Fruit fly (Drosophila melanogaster): ENCODE data around the gene kst.

Gene kst

dm6 chr3L:3325925-3326903, 10.4 kb upstream of the kst start, which contains the start of gene Gtpx (continued):
- peak; percentile 33 for TF ChIP-seq CG34406 (GFP tag; optimal IDR thresholded peaks at IDR 0.05)
- TF ChIP-seq CG9139 (GFP tag; optimal IDR thresholded peaks at IDR 0.05) = peak; percentile 49
- peak; percentile 54 for TF ChIP-seq CG16779 (tag; optimal IDR thresholded peaks at IDR 0.05)
- TF ChIP-seq esn (GFP tag; optimal IDR thresholded peaks at IDR 0.05) = peak; percentile 62
- TF ChIP-seq Eip78C (GFP tag) = peak; percentile 66
- peak; percentile 98 for TF ChIP-seq vri (GFP tag; optimal IDR thresholded peaks at IDR 0.05)
- no peak for TF ChIP-seq dac (GFP tag; optimal IDR thresholded peaks at IDR 0.05)
- TF ChIP-seq CG31627 (GFP tag; optimal IDR thresholded peaks at IDR 0.05) = peak; percentile 76
- no peak for TF ChIP-seq Ets21C (GFP tag; optimal IDR thresholded peaks at IDR 0.05)

dm6 chr3L:3328771-3329170, 7.9 kb upstream of the kst start, which contains the start of gene Strip:
TSS of gene Strip (minus strand) at chr3L:3328871.
- no peak for TF ChIP-seq CG8319 (GFP tag; optimal IDR thresholded peaks at IDR 0.05)

- no peak for TF ChIP-seq CG6276 (GFP tag; optimal IDR thresholded peaks at IDR 0.05)
- TF ChIP-seq CG8119 (GFP tag; IDR thresholded peaks at IDR 0.05) = 0 out of 3 replicates have a peak, but pooled peaks have one; percentile 3
- TF ChIP-seq CG10669 (GFP tag; optimal IDR thresholded peaks at IDR 0.05) = no peak
These were observed 6.9 kb upstream of the kst start, which contains the start of gene CG14961 for dm6 chr3L:3329763-3330162. TSS of gene CG14961 (plus strand) at chr3L:3330063.

dm6 chr3L:3334784-3335183, 1.9 kb upstream of the kst start, which contains the start of gene CG14969:
TSS of gene CG14969 (minus strand) at chr3L:3334978.
- TF ChIP-seq Sox15 (GFP tag; optimal IDR thresholded peaks at IDR 0.05) (no peak), Sox102F (GFP tag; optimal IDR thresholded peaks at IDR 0.05) (no peak), esn (GFP tag; optimal IDR thresholded peaks at IDR 0.05) (peak; percentile 21), CG16779 (tag; optimal IDR thresholded peaks at IDR 0.05) (no peak)

dm6 chr3L:3335688-3336087, 972 bp upstream of the kst start, which contains the start of gene Drsl1:
TSS of gene Drsl1 (minus strand) at chr3L:3335788.
- TF ChIP-seq CG8632 (GFP tag; optimal IDR thresholded peaks at IDR 0.05) (no peak), CG1621 (tag; optimal IDR thresholded peaks at IDR 0.05) (no peak), Gug (GFP tag; IDR thresholded peaks at IDR 0.05) (no peak), lz (GFP tag; optimal IDR thresholded peaks at IDR 0.05) (no peak), dsx (GFP tag; optimal IDR thresholded peaks at IDR 0.05; ENCODE audit: poor library complexity, severe bottlenecking) (no peak), CG3919 (GFP tag; optimal IDR thresholded peaks at IDR 0.05) (no peak), Sox14 (GFP tag; optimal IDR thresholded peaks at IDR 0.05) (no peak), Hr4 (GFP tag; optimal IDR thresholded peaks at IDR 0.05) (no peak), CG10669 (GFP tag; optimal IDR thresholded peaks at IDR 0.05) (no peak), fd85E (GFP tag; optimal IDR thresholded peaks at IDR 0.05) (no peak), Lpt (GFP tag; optimal IDR thresholded peaks at IDR 0.05) (no peak), Ets21C (GFP tag; optimal IDR thresholded peaks at IDR 0.05) (no peak), CG9139 (GFP tag; optimal IDR thresholded peaks at IDR 0.05) (no peak), CG6276 (GFP tag; optimal IDR thresholded peaks at IDR 0.05) (no peak), OdsH (GFP tag; optimal IDR thresholded peaks at IDR 0.05) (no peak)

- TF ChIP-seq CG4318 (GFP tag; optimal IDR thresholded peaks at IDR 0.05) = no peak
- peak; percentile 22 for TF ChIP-seq vri (GFP tag; optimal IDR thresholded peaks at IDR 0.05)
These were observed 777 bp downstream of the kst start for dm6 chr3L:3337345-3337928.

Data from whole organism, prepupa.